Worm (Caenorhabditis elegans) whole organism, L1 larva: ENCODE results near the gene srlf-1.

Experiments
- C04F5.9 ChIP-seq: sonication (generic microtip); optimal IDR thresholded peaks from 2 replicates; lab custom pipeline; 2016; ENCODE audit warnings: missing genetic modification characterization, missing compliant biosample characterization
- C16A3.4 ChIP-seq: fragments of 150-350 bp; optimal IDR thresholded peaks from 2 replicates; lab custom pipeline; 2014; ENCODE audit warnings: missing biosample characterization, missing genetic modification characterization
- F16B12.6 ChIP-seq: fragments of 150-350 bp; optimal IDR thresholded peaks from 2 replicates; lab custom pipeline; 2014; ENCODE audit warnings: missing biosample characterization, missing genetic modification characterization
- blmp-1 ChIP-seq: fragments of 150-350 bp; optimal IDR thresholded peaks from 2 replicates; lab custom pipeline; 2014; ENCODE audit warnings: missing biosample characterization, missing genetic modification characterization
- ceh-63 ChIP-seq: fragments of 200-800 bp; sonication (Bioruptor generic); optimal IDR thresholded peaks from 2 replicates; lab custom pipeline; 2018; ENCODE audit warnings: mild to moderate bottlenecking, missing genetic modification characterization, missing compliant biosample characterization
- ceh-82 ChIP-seq, 3 experiments: fragments of 150-350 bp in 1 of 3; sonication (generic microtip) in 2 of 3; optimal IDR thresholded peaks; 2 replicates each; lab custom pipeline; 2014 to 2017; ENCODE audit warnings: missing biosample characterization in 3 of 3, missing genetic modification characterization in 3 of 3
- dpl-1 ChIP-seq, 3 experiments: fragments of 150-350 bp in 2 of 3; sonication (generic microtip) in 1 of 3; optimal IDR thresholded peaks; 2 replicates each; lab custom pipeline; 2014 to 2017; ENCODE audit warnings: missing biosample characterization in 3 of 3, missing genetic modification characterization in 3 of 3, missing genetic modification reagents in 3 of 3
- dsc-1 ChIP-seq: sonication (generic microtip); optimal IDR thresholded peaks from 2 replicates; lab custom pipeline; 2016; ENCODE audit warnings: mild to moderate bottlenecking, missing genetic modification characterization, missing compliant biosample characterization
- efl-1 ChIP-seq, 4 experiments: fragments of 150-350 bp; optimal IDR thresholded peaks in 3 of 4; peaks in 1 of 4; 1 replicate in 1 of 4; 2 replicates in 3 of 4; lab custom pipeline; 2014; ENCODE audit warnings: missing biosample characterization in 2 of 4, missing genetic modification characterization in 2 of 4, missing genetic modification reagents in 2 of 4
- efl-3 ChIP-seq: fragments of 200-800 bp; sonication (Bioruptor generic); optimal IDR thresholded peaks from 2 replicates; lab custom pipeline; 2018; ENCODE audit warnings: mild to moderate bottlenecking, missing genetic modification characterization, missing compliant biosample characterization
- egl-13 ChIP-seq: sonication (generic microtip); optimal IDR thresholded peaks from 2 replicates; lab custom pipeline; 2016; ENCODE audit warnings: missing genotype, missing genetic modification reagents, missing genetic modification characterization, missing compliant biosample characterization
- egl-27 ChIP-seq, 2 experiments: fragments of 150-350 bp in 1 of 2; sonication (generic microtip); optimal IDR thresholded peaks; 3 replicates each; lab custom pipeline; 2017 to 2018; ENCODE audit warnings: missing biosample characterization in 2 of 2, missing genetic modification characterization in 2 of 2, missing genetic modification reagents in 2 of 2
- elt-3 ChIP-seq, 6 experiments: fragments of 150-350 bp in 1 of 6; sonication (generic microtip); optimal IDR thresholded peaks; 2 replicates each; lab custom pipeline; 2017 to 2018; ENCODE audit warnings: missing biosample characterization in 6 of 6, missing genetic modification characterization in 6 of 6, inconsistent platforms in 1 of 6
- fkh-10 ChIP-seq: sonication (generic microtip); optimal IDR thresholded peaks from 2 replicates; lab custom pipeline; 2017; ENCODE audit warnings: missing biosample characterization, missing genetic modification reagents, missing genetic modification characterization
- grh-1 ChIP-seq: fragments of 200-800 bp; sonication (Bioruptor generic); IDR thresholded peaks from 2 replicates; pipeline ENCODE4 v1.3.6; 2022; ENCODE audit warnings: missing genetic modification reagents, missing genetic modification characterization, missing compliant biosample characterization
- hlh-17 ChIP-seq: fragments of 200-800 bp; sonication (Bioruptor generic); optimal IDR thresholded peaks from 2 replicates; lab custom pipeline; 2018; ENCODE audit warnings: missing genetic modification characterization, mild to moderate bottlenecking, missing compliant biosample characterization, moderate library complexity, borderline replicate concordance
- hpl-2 ChIP-seq: fragments of 150-350 bp; optimal IDR thresholded peaks from 2 replicates; lab custom pipeline; 2014; ENCODE audit warnings: missing biosample characterization, missing genetic modification reagents, missing genetic modification characterization
- irx-1 ChIP-seq: sonication (generic microtip); optimal IDR thresholded peaks from 2 replicates; lab custom pipeline; 2016; ENCODE audit warnings: missing genetic modification characterization, missing compliant biosample characterization
- isw-1 ChIP-seq: fragments of 200-800 bp; sonication (Bioruptor generic); IDR thresholded peaks from 2 replicates; pipeline ENCODE4 v1.3.6; 2022; ENCODE audit warnings: missing genetic modification characterization, missing compliant biosample characterization
- lin-13 ChIP-seq: fragments of 150-350 bp; optimal IDR thresholded peaks from 2 replicates; lab custom pipeline; 2014; ENCODE audit warnings: missing biosample characterization, missing genetic modification reagents, missing genetic modification characterization
- lin-14 ChIP-seq: fragments of 200-800 bp; sonication (Bioruptor generic); optimal IDR thresholded peaks from 2 replicates; lab custom pipeline; 2018; ENCODE audit warnings: mild to moderate bottlenecking, missing genetic modification characterization, moderate library complexity, missing compliant biosample characterization
- lin-35 ChIP-seq, 2 experiments: fragments of 150-350 bp; optimal IDR thresholded peaks; 2 replicates each; lab custom pipeline; 2014; ENCODE audit warnings: missing biosample characterization in 2 of 2, missing genetic modification characterization in 2 of 2, missing genetic modification reagents in 2 of 2
- lir-3 ChIP-seq: sonication (generic microtip); optimal IDR thresholded peaks from 2 replicates; lab custom pipeline; 2016; ENCODE audit warnings: mild to moderate bottlenecking, missing genetic modification characterization, moderate library complexity, missing compliant biosample characterization; ENCODE audit not compliant: poor library complexity
- lsy-2 ChIP-seq, 2 experiments: fragments of 150-350 bp; optimal IDR thresholded peaks; 2 replicates each; lab custom pipeline; 2014; ENCODE audit warnings: missing biosample characterization in 2 of 2, missing genetic modification characterization in 2 of 2
- mdl-1 ChIP-seq, 2 experiments: fragments of 150-350 bp; optimal IDR thresholded peaks; 2 replicates each; lab custom pipeline; 2014 to 2017; ENCODE audit warnings: missing biosample characterization in 2 of 2, missing genetic modification characterization in 2 of 2, inconsistent platforms in 1 of 2
- nhr-19 ChIP-seq: fragments of 200-800 bp; sonication (Bioruptor generic); conservative IDR thresholded peaks from 2 replicates; pipeline ENCODE4 v1.3.6; 2022; ENCODE audit warnings: missing genetic modification characterization, missing compliant biosample characterization
- nhr-20 ChIP-seq: sonication (generic microtip); optimal IDR thresholded peaks from 2 replicates; lab custom pipeline; 2016; ENCODE audit warnings: mild to moderate bottlenecking, missing genetic modification characterization, missing compliant biosample characterization
- nhr-47 ChIP-seq: sonication (generic microtip); optimal IDR thresholded peaks from 2 replicates; lab custom pipeline; 2016; ENCODE audit warnings: mild to moderate bottlenecking, missing genetic modification characterization, moderate library complexity, missing compliant biosample characterization
- nhr-84 ChIP-seq: sonication (generic microtip); optimal IDR thresholded peaks from 2 replicates; lab custom pipeline; 2017; ENCODE audit warnings: missing biosample characterization, missing genetic modification characterization
- nhr-85 ChIP-seq: sonication (generic microtip); peaks from one replicate; lab custom pipeline; 2016; ENCODE audit warnings: missing genetic modification characterization, inconsistent platforms, missing compliant biosample characterization
- nhr-90 ChIP-seq: sonication (generic microtip); optimal IDR thresholded peaks from 2 replicates; lab custom pipeline; 2016; ENCODE audit warnings: mild to moderate bottlenecking, missing genetic modification characterization, missing compliant biosample characterization; ENCODE audit not compliant: poor library complexity
- pqm-1 ChIP-seq: sonication (generic microtip); optimal IDR thresholded peaks from 3 replicates; lab custom pipeline; 2017; ENCODE audit warnings: missing biosample characterization, missing genetic modification characterization
- rnt-1 ChIP-seq: sonication (generic microtip); optimal IDR thresholded peaks from 2 replicates; lab custom pipeline; 2016; ENCODE audit warnings: mild to moderate bottlenecking, missing genetic modification characterization, moderate library complexity, missing compliant biosample characterization
- snu-23 ChIP-seq: sonication (generic microtip); optimal IDR thresholded peaks from 2 replicates; lab custom pipeline; 2016; ENCODE audit warnings: missing genetic modification characterization, missing compliant biosample characterization
- swsn-7 ChIP-seq: sonication (generic microtip); optimal IDR thresholded peaks from 2 replicates; lab custom pipeline; 2016; ENCODE audit warnings: missing genetic modification characterization, missing compliant biosample characterization
- tbx-2 ChIP-seq: sonication (generic microtip); optimal IDR thresholded peaks from 2 replicates; lab custom pipeline; 2016; ENCODE audit warnings: missing genetic modification characterization, missing compliant biosample characterization
- tlp-1 ChIP-seq: fragments of 150-350 bp; optimal IDR thresholded peaks from 2 replicates; lab custom pipeline; 2014; ENCODE audit warnings: missing biosample characterization, missing genetic modification characterization
- unc-130 ChIP-seq: fragments of 150-350 bp; optimal IDR thresholded peaks from 2 replicates; lab custom pipeline; 2017; ENCODE audit warnings: missing biosample characterization, missing genetic modification characterization, inconsistent platforms

The srlf-1 gene

DNA sequence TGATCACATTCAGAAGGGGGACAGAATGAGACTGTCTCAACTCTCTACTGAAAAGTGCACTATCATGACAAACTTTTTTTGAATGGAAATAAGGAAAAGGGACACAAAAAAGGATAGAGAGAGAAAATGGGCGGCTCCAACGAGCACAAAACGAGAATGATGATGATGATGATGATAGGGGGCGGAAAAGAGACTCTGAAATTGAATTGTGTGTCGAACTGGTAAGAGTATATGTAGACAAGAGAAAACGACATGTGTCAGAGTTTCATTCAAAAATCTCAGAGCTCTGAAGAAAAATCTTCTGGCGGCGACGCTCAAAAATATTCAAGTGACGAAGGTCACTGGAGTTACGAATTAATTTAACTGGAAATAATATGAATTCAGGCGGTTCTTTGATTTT lies 4.9 kb downstream of the srlf-1 start:
- TF ChIP-seq lsy-2 (tag; optimal IDR thresholded peaks at IDR 0.05; lab: Kevin White, UChicago) (no peak), C04F5.9 (tag; lab: Kevin White, UChicago) (no peak), lin-14 (peak; percentile 48), fkh-10 (GFP tag; lab: Kevin White, UChicago) (peak; percentile 47), tbx-2 (tag; lab: Kevin White, UChicago) (no peak)

DNA sequence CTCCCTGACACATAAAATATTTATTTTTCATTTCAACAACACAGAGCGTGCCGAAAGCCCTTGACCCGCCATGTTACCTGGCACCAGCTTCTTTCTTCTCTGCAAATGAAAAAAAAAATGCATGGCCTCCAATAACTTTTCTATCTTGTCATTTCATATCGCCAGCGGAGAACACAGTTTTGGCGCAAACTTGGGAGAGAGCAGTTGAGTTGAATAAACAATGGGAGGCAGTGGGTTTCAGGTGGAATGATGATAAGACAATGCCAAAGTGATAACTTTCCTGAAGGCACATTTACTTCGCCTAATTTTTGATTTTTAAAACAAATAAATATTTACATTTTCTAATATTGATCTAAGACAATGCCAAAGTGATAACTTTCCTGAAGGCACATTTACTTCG lies 10.9 kb downstream of the srlf-1 start:
- TF ChIP-seq swsn-7 (tag; lab: Kevin White, UChicago): no peak
- TF ChIP-seq, all 84 proteins: peak for 0

DNA sequence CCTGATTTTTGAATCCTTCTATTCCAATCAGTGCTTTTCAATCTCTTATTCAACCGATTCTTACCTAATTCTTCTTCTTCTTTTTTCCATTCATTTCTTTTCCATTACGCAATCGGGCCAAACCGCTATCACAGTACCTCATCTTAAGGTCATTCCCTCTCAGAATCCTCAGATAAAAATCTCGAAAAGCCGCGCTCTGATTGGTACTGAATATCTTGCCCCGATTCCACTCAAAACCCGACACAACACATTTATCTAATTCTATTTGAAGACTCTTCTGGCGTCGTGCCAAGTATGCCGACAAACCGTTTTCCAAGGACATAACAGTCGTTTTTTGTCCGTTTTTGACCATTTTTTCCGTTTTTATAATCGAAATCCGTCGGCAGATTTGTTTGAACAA lies 11.5 kb downstream of the srlf-1 start:
- no peak for TF ChIP-seq dsc-1 (tag; lab: Kevin White, UChicago)
- TF ChIP-seq efl-3 (GFP tag; lab: Kevin White, UChicago): peak; percentile 6
- TF ChIP-seq nhr-47 (tag; lab: Kevin White, UChicago): no peak
- peak; percentile 38 for TF ChIP-seq blmp-1 (tag; lab: Kevin White, UChicago)
- peak; percentile 92 for TF ChIP-seq nhr-85
- no peak for TF ChIP-seq hpl-2
- TF ChIP-seq rnt-1 (tag; lab: Kevin White, UChicago): peak; percentile 42
- TF ChIP-seq lin-14: peak; percentile 56
- TF ChIP-seq elt-3 (tag; optimal IDR thresholded peaks at IDR 0.05; lab: Kevin White, UChicago): no peak
- peak; percentile 20 for TF ChIP-seq tlp-1 (tag; lab: Kevin White, UChicago)

DNA sequence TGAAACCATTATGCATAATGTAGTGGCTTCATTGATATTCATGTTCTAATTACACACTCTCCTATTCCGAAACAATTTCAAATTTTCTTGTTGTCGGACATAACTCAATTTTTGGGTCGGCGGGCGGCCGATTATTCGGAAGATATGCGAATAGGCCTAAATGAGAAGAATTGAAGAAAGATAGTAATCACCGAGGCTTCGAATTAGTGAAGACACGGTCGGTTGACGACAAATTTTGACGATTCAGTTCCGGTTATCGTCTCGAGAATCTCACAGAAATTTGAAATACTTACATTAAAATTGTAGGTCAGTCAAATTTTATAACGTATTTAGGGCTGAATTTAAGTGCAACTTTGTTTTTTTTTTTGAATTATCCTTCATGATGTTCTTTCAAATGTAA lies 12.8 kb downstream of the srlf-1 start:
- peak; percentile 49 for TF ChIP-seq blmp-1 (tag; lab: Kevin White, UChicago)
- no peak for TF ChIP-seq egl-27 (tag; optimal IDR thresholded peaks at IDR 0.05; lab: Kevin White, UChicago)
- peak; percentile 1 for TF ChIP-seq tlp-1 (tag; lab: Kevin White, UChicago)
- TF ChIP-seq lir-3 (tag; lab: Kevin White, UChicago): no peak
- peak; percentile 18 for TF ChIP-seq lin-14
- peak; percentile 49 for TF ChIP-seq nhr-85

DNA sequence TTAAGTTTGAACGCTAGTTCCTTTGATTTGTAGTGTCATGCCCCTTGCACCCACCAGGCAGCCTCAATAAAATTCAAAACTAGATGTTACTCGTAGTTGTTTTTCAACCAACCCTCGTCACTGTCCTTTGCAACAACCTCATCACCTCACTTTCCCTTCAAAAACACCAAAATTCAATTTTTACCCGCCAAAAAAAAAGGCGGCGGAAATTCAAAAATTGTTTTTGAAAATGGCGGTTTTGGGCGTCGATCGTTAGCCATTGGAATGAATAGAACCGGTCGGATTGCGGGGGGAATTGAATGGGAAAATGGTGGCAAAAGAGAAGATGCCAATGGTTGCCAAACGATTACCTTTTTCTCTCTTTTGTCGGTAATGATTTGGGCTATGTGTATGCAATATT lies 15.7 kb downstream of the srlf-1 start:
- TF ChIP-seq isw-1 (no peak), blmp-1 (tag; lab: Kevin White, UChicago) (peak; percentile 53), efl-1 (optimal IDR thresholded peaks at IDR 0.05; lab: Kevin White, UChicago) (peak in 1 of 2 experiments; percentile 11), efl-1 (GFP tag; optimal IDR thresholded peaks at IDR 0.05 in 1 of 2; lab: Kevin White, UChicago) (peak; percentile 46 to 94), grh-1 (GFP tag; lab: Robert Waterston, UW) (no peak), egl-27 (tag; optimal IDR thresholded peaks at IDR 0.05; lab: Kevin White, UChicago) (no peak), nhr-85 (peak; percentile 18), dpl-1 (GFP tag; optimal IDR thresholded peaks at IDR 0.05; lab: Kevin White, UChicago) (peak; percentile 17 to 50 (median 40)), ceh-63 (GFP tag; lab: Kevin White, UChicago) (no peak), lin-14 (peak; percentile 17), lin-35 (GFP tag; optimal IDR thresholded peaks at IDR 0.05; lab: Kevin White, UChicago) (peak in 1 of 2 experiments; percentile 63)

DNA sequence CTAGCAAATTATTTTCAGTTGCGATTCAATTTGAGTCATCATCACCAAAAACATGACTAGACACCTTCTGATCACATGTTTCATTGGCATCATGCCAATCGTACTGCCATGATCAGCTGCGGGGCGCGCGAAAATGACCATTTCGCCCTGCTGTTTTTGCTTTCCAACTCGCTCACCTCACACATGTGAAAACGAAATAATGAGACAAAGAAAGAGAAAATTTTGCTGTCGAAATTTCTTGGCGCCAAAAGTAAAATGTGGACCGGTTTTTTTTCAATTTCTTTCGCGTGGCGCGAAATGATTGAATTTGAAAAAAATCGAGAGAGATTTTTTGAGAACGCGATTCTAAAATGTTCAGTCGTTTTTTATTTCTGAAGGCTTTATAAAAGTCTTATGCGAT lies 16.5 kb downstream of the srlf-1 start:
- TF ChIP-seq irx-1 (tag; lab: Kevin White, UChicago): peak; percentile 36
- TF ChIP-seq snu-23 (GFP tag; lab: Kevin White, UChicago): peak; percentile 52
- no peak for TF ChIP-seq ceh-63 (GFP tag; lab: Kevin White, UChicago)
- no peak for TF ChIP-seq ceh-82 (tag; optimal IDR thresholded peaks at IDR 0.05; lab: Kevin White, UChicago)
- TF ChIP-seq efl-1 (optimal IDR thresholded peaks at IDR 0.05; lab: Kevin White, UChicago): peak; percentile 57 to 65
- peak; percentile 75 to 97 for TF ChIP-seq efl-1 (GFP tag; optimal IDR thresholded peaks at IDR 0.05 in 1 of 2; lab: Kevin White, UChicago)
- TF ChIP-seq nhr-84 (tag; lab: Kevin White, UChicago): no peak
- TF ChIP-seq C04F5.9 (tag; lab: Kevin White, UChicago): no peak
- TF ChIP-seq C16A3.4 (tag; lab: Kevin White, UChicago): no peak
- peak; percentile 96 for TF ChIP-seq blmp-1 (tag; lab: Kevin White, UChicago)
- TF ChIP-seq nhr-20: peak; percentile 76
- TF ChIP-seq egl-13 (tag; lab: Kevin White, UChicago): no peak
- TF ChIP-seq lin-35 (GFP tag; optimal IDR thresholded peaks at IDR 0.05; lab: Kevin White, UChicago): peak; percentile 35 to 91
- peak; percentile 6 for TF ChIP-seq lin-13
- peak; percentile 77 for TF ChIP-seq lin-14
- peak in 1 of 2 experiments; percentile 16 for TF ChIP-seq lsy-2 (tag; optimal IDR thresholded peaks at IDR 0.05; lab: Kevin White, UChicago)
- peak in 2 of 6 experiments; percentile 23 to 28 for TF ChIP-seq elt-3 (tag; optimal IDR thresholded peaks at IDR 0.05; lab: Kevin White, UChicago)
- TF ChIP-seq hlh-17: no peak
- TF ChIP-seq F16B12.6 (tag; lab: Kevin White, UChicago): no peak
- TF ChIP-seq nhr-90: peak; percentile 19
- TF ChIP-seq mdl-1 (tag; optimal IDR thresholded peaks at IDR 0.05; lab: Kevin White, UChicago): no peak
- peak; percentile 68 to 79 (median 77) for TF ChIP-seq dpl-1 (GFP tag; optimal IDR thresholded peaks at IDR 0.05; lab: Kevin White, UChicago)
- TF ChIP-seq pqm-1 (tag; lab: Kevin White, UChicago): no peak
- TF ChIP-seq nhr-19 (GFP tag; lab: Robert Waterston, UW): peak; percentile 31
- TF ChIP-seq rnt-1 (tag; lab: Kevin White, UChicago): no peak
- TF ChIP-seq unc-130 (tag; lab: Kevin White, UChicago): no peak
